Fruit fly (Drosophila melanogaster) whole organism, embryonic: ENCODE measurements around the gene Egfrap.

Experiments used
- Aef1 ChIP-seq: fragments of 200-800 bp; sonication (Bioruptor generic); IDR thresholded peaks from 3 replicates; pipeline ENCODE4 v1.3.6; 2022; ENCODE audit warnings: missing biosample characterization, missing genetic modification characterization
- CG10431 ChIP-seq: fragments of 200-800 bp; sonication (Bioruptor generic); optimal IDR thresholded peaks from 3 replicates; lab custom pipeline; 2018; ENCODE audit warnings: missing biosample characterization, mild to moderate bottlenecking, missing genetic modification characterization
- CG11723 ChIP-seq: fragments of 200-800 bp; sonication (Bioruptor generic); optimal IDR thresholded peaks from 2 replicates; lab custom pipeline; 2017; ENCODE audit warnings: missing biosample characterization, mild to moderate bottlenecking, missing genetic modification characterization
- CG12104 ChIP-seq: fragments of 200-800 bp; sonication (Bioruptor generic); optimal IDR thresholded peaks from 3 replicates; lab custom pipeline; 2016; ENCODE audit warnings: missing biosample characterization, missing genetic modification characterization
- CG1233 ChIP-seq: fragments of 200-800 bp; sonication (Bioruptor generic); optimal IDR thresholded peaks from 4 replicates; lab custom pipeline; 2018; ENCODE audit warnings: missing biosample characterization, mild to moderate bottlenecking, missing genetic modification characterization
- CG13624 ChIP-seq: fragments of 200-800 bp; sonication (Bioruptor generic); optimal IDR thresholded peaks from 2 replicates; lab custom pipeline; 2016; ENCODE audit warnings: missing biosample characterization, missing genetic modification characterization
- CG1602 ChIP-seq: fragments of 200-800 bp; sonication (Bioruptor generic); optimal IDR thresholded peaks from 3 replicates; lab custom pipeline; 2016; ENCODE audit warnings: missing biosample characterization, missing genetic modification characterization
- CG17385 ChIP-seq: fragments of 200-800 bp; sonication (Bioruptor generic); optimal IDR thresholded peaks from 3 replicates; lab custom pipeline; 2018; ENCODE audit warnings: missing biosample characterization, mild to moderate bottlenecking, missing genetic modification characterization
- CG18764 ChIP-seq: fragments of 200-800 bp; sonication (Bioruptor generic); optimal IDR thresholded peaks from 3 replicates; lab custom pipeline; 2016; ENCODE audit warnings: missing biosample characterization, missing genetic modification characterization
- CG2129 ChIP-seq: fragments of 200-800 bp; sonication (Bioruptor generic); IDR thresholded peaks from 2 replicates; pipeline ENCODE4 v1.3.6; 2022; ENCODE audit warnings: missing biosample characterization, missing genetic modification characterization; ENCODE audit not compliant: partially characterized antibody
- CG2712 ChIP-seq: fragments of 200-800 bp; optimal IDR thresholded peaks from 3 replicates; lab custom pipeline; 2019; ENCODE audit warnings: missing biosample characterization, mild to moderate bottlenecking, missing genetic modification characterization, moderate library complexity
- CG2875 ChIP-seq: fragments of 200-800 bp; sonication (Bioruptor generic); optimal IDR thresholded peaks from 2 replicates; lab custom pipeline; 2017; ENCODE audit warnings: missing biosample characterization, mild to moderate bottlenecking, missing genetic modification characterization, missing genetic modification reagents
- CG31388 ChIP-seq: fragments of 200-800 bp; sonication (Bioruptor generic); optimal IDR thresholded peaks from 2 replicates; lab custom pipeline; 2016; ENCODE audit warnings: missing biosample characterization, missing genetic modification characterization
- CG4404 ChIP-seq: fragments of 200-800 bp; sonication (Bioruptor generic); IDR thresholded peaks from 2 replicates; pipeline ENCODE4 v1.3.6; 2022; ENCODE audit warnings: missing biosample characterization, missing genetic modification characterization
- CG6254 ChIP-seq: fragments of 200-800 bp; sonication (Bioruptor generic); optimal IDR thresholded peaks from 3 replicates; lab custom pipeline; 2017; ENCODE audit warnings: mild to moderate bottlenecking, missing biosample characterization, missing genetic modification reagents, missing genetic modification characterization
- CG6654 ChIP-seq: fragments of 200-800 bp; sonication (Bioruptor generic); optimal IDR thresholded peaks from 2 replicates; lab custom pipeline; 2017; ENCODE audit warnings: missing biosample characterization, mild to moderate bottlenecking, missing genetic modification characterization
- CG7987 ChIP-seq: fragments of 200-800 bp; sonication (Bioruptor generic); optimal IDR thresholded peaks from 2 replicates; lab custom pipeline; 2018; ENCODE audit warnings: missing biosample characterization, mild to moderate bottlenecking, missing genetic modification characterization, moderate library complexity
- CG9876 ChIP-seq: fragments of 200-800 bp; sonication (Bioruptor generic); optimal IDR thresholded peaks from 2 replicates; lab custom pipeline; 2016; ENCODE audit warnings: missing biosample characterization, missing genetic modification characterization
- CG9932 ChIP-seq: fragments of 200-800 bp; sonication (Bioruptor generic); IDR thresholded peaks from 2 replicates; pipeline ENCODE4 v1.3.6; 2022; ENCODE audit warnings: missing biosample characterization, missing genetic modification characterization
- CkIIα-i1 ChIP-seq: fragments of 200-800 bp; sonication (Bioruptor generic); IDR thresholded peaks from 2 replicates; pipeline ENCODE4 v1.3.6; 2022; ENCODE audit warnings: missing biosample characterization, missing genetic modification characterization
- CoRest ChIP-seq: fragments of 200-800 bp; sonication (Bioruptor generic); optimal IDR thresholded peaks from 3 replicates; lab custom pipeline; 2018; ENCODE audit warnings: missing biosample characterization, mild to moderate bottlenecking, missing genetic modification characterization, moderate library complexity
- Deaf1 ChIP-seq: fragments of 200-800 bp; optimal IDR thresholded peaks from 3 replicates; lab custom pipeline; 2019; ENCODE audit warnings: missing biosample characterization, mild to moderate bottlenecking, missing genetic modification characterization, moderate library complexity
- Dfd ChIP-seq, 2 experiments: fragments of >200 bp; optimal IDR thresholded peaks; 2 replicates each; lab custom pipeline; 2017; ENCODE audit warnings: missing biosample characterization in 2 of 2, missing genetic modification characterization in 2 of 2
- Dp ChIP-seq: fragments of 200-800 bp; sonication (Bioruptor generic); optimal IDR thresholded peaks from 2 replicates; lab custom pipeline; 2018; ENCODE audit warnings: missing biosample characterization, mild to moderate bottlenecking, missing genetic modification characterization, moderate library complexity
- ERR ChIP-seq: fragments of 200-800 bp; sonication (Bioruptor generic); optimal IDR thresholded peaks from 2 replicates; lab custom pipeline; 2016; ENCODE audit warnings: missing biosample characterization, missing genetic modification characterization
- HHEX ChIP-seq: fragments of 200-800 bp; sonication (Bioruptor generic); optimal IDR thresholded peaks from 3 replicates; lab custom pipeline; 2017; ENCODE audit warnings: missing biosample characterization, mild to moderate bottlenecking, missing genetic modification characterization, missing genetic modification reagents
- HLH54F ChIP-seq: fragments of 200-800 bp; sonication (Bioruptor generic); optimal IDR thresholded peaks from 3 replicates; lab custom pipeline; 2016; ENCODE audit warnings: missing biosample characterization, missing genetic modification characterization
- Kr ChIP-seq: fragments of 200-800 bp; sonication (Bioruptor generic); optimal IDR thresholded peaks from 2 replicates; lab custom pipeline; 2017; ENCODE audit warnings: missing biosample characterization, mild to moderate bottlenecking, missing genetic modification characterization
- MTF-1 ChIP-seq: fragments of 200-800 bp; sonication (Bioruptor generic); optimal IDR thresholded peaks from 2 replicates; lab custom pipeline; 2018; ENCODE audit warnings: missing biosample characterization, mild to moderate bottlenecking, missing genetic modification characterization, borderline replicate concordance
- Med ChIP-seq: fragments of 200-800 bp; sonication (Bioruptor generic); peaks from one replicate; lab custom pipeline; 2016; ENCODE audit warnings: missing biosample characterization, missing genetic modification characterization, mild to moderate bottlenecking, inconsistent platforms, moderate library complexity
- NfI ChIP-seq: fragments of 200-800 bp; sonication (Bioruptor generic); optimal IDR thresholded peaks from 3 replicates; lab custom pipeline; 2018; ENCODE audit warnings: missing biosample characterization, mild to moderate bottlenecking, missing genetic modification characterization, moderate library complexity
- Pdp1 ChIP-seq, 2 experiments: fragments of 200-800 bp; sonication (Bioruptor generic); optimal IDR thresholded peaks; 3 replicates each; lab custom pipeline; 2016; ENCODE audit warnings: missing biosample characterization in 2 of 2, missing genetic modification characterization in 2 of 2, mild to moderate bottlenecking in 1 of 2, moderate library complexity in 1 of 2
- Spps ChIP-seq: fragments of 200-800 bp; sonication (Bioruptor generic); optimal IDR thresholded peaks from 2 replicates; lab custom pipeline; 2018; ENCODE audit warnings: missing biosample characterization, mild to moderate bottlenecking, missing genetic modification characterization
- bcd ChIP-seq: fragments of 200-800 bp; sonication (Bioruptor generic); optimal IDR thresholded peaks from 2 replicates; lab custom pipeline; 2017; ENCODE audit warnings: missing biosample characterization, mild to moderate bottlenecking, missing genetic modification characterization
- dm ChIP-seq: fragments of 200-800 bp; sonication (Bioruptor generic); optimal IDR thresholded peaks from 3 replicates; lab custom pipeline; 2016; ENCODE audit warnings: missing biosample characterization, missing genetic modification characterization
- gem ChIP-seq: fragments of 200-800 bp; sonication (Bioruptor generic); optimal IDR thresholded peaks from 2 replicates; lab custom pipeline; 2019; ENCODE audit warnings: missing biosample characterization, mild to moderate bottlenecking, missing genetic modification characterization, moderate library complexity
- h ChIP-seq: fragments of >200 bp; optimal IDR thresholded peaks from 2 replicates; lab custom pipeline; 2017
- hth ChIP-seq: fragments of >200 bp; optimal IDR thresholded peaks from 2 replicates; lab custom pipeline; 2017; ENCODE audit warnings: inconsistent platforms
- jumu ChIP-seq: fragments of 200-800 bp; sonication (Bioruptor generic); optimal IDR thresholded peaks from 3 replicates; lab custom pipeline; 2016; ENCODE audit warnings: missing biosample characterization, missing genetic modification characterization
- kah ChIP-seq: fragments of 200-800 bp; sonication (Bioruptor generic); optimal IDR thresholded peaks from 2 replicates; lab custom pipeline; 2018; ENCODE audit warnings: missing biosample characterization, mild to moderate bottlenecking, missing genetic modification characterization
- maf-S ChIP-seq: fragments of 200-800 bp; sonication (Bioruptor generic); optimal IDR thresholded peaks from 2 replicates; lab custom pipeline; 2016; ENCODE audit warnings: missing biosample characterization, missing genetic modification characterization
- nerfin-1 ChIP-seq: fragments of 200-800 bp; sonication (Bioruptor generic); optimal IDR thresholded peaks from 3 replicates; lab custom pipeline; 2019; ENCODE audit warnings: missing biosample characterization, mild to moderate bottlenecking, missing genetic modification characterization, moderate library complexity
- org-1 ChIP-seq: fragments of 200-800 bp; sonication (Bioruptor generic); optimal IDR thresholded peaks from 2 replicates; lab custom pipeline; 2017; ENCODE audit warnings: missing biosample characterization, missing genetic modification characterization
- phol ChIP-seq: fragments of 200-800 bp; sonication (Bioruptor generic); optimal IDR thresholded peaks from 3 replicates; lab custom pipeline; 2018; ENCODE audit warnings: missing biosample characterization, mild to moderate bottlenecking, missing genetic modification characterization, moderate library complexity
- prd ChIP-seq, 3 experiments: fragments of >200 bp in 2 of 3; fragments of 200-800 bp in 1 of 3; sonication (Bioruptor generic) in 1 of 3; optimal IDR thresholded peaks in 2 of 3; IDR thresholded peaks in 1 of 3; 2 replicates in 2 of 3; 3 replicates in 1 of 3; pipeline versions ENCODE4 v1.3.6 to Lab custom; 2017 to 2022; ENCODE audit warnings: missing biosample characterization in 1 of 3, missing genetic modification characterization in 1 of 3
- sqz ChIP-seq: fragments of 200-800 bp; sonication (Bioruptor generic); optimal IDR thresholded peaks from 3 replicates; lab custom pipeline; 2018; ENCODE audit warnings: missing biosample characterization, mild to moderate bottlenecking, missing genetic modification characterization
- sug ChIP-seq: fragments of 200-800 bp; optimal IDR thresholded peaks from 2 replicates; lab custom pipeline; 2019; ENCODE audit warnings: missing biosample characterization, mild to moderate bottlenecking, missing genetic modification characterization, moderate library complexity
- tna ChIP-seq: fragments of 200-800 bp; sonication (Bioruptor generic); IDR thresholded peaks from 2 replicates; pipeline ENCODE4 v1.3.6; 2022; ENCODE audit warnings: missing biosample characterization, missing genetic modification characterization; ENCODE audit not compliant: partially characterized antibody
- unc-4 ChIP-seq: fragments of 200-800 bp; sonication (Bioruptor generic); IDR thresholded peaks from 2 replicates; pipeline ENCODE4 v1.3.6; 2022; ENCODE audit warnings: missing biosample characterization, missing genetic modification characterization; ENCODE audit not compliant: partially characterized antibody
- usp ChIP-seq: fragments of >200 bp; optimal IDR thresholded peaks from 2 replicates; lab custom pipeline; 2017; ENCODE audit warnings: missing biosample characterization, missing genetic modification characterization
- yki ChIP-seq: fragments of >200 bp; optimal IDR thresholded peaks from 3 replicates; lab custom pipeline; 2018
- zfh1 ChIP-seq: fragments of 200-800 bp; sonication (Bioruptor generic); IDR thresholded peaks from 3 replicates; pipeline ENCODE4 v1.3.6; 2022; ENCODE audit warnings: missing biosample characterization, missing genetic modification characterization

Egfrap gene

DNA sequence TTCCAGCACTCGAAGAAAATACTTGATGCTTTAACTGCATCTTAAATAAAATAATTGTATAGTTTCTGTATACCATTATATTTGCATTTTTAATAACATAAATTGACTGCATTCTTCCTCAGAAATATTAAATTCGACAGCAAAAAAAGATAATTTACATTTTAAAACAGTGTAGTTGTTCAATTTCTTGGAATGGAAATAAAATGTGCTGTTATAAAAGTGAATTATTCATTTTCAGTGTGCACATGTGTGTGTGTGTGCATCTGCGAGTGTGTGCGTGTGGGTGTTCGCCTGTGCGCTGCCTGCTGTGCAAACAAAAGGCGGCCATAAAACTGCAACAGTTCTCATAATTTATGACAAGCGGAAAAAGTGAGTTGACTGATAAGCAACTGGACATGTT lies 1.7 kb upstream of the Egfrap start (continued):
- peak; percentile 10 for TF ChIP-seq Spps (tag; lab: Kevin White, UChicago)
- TF ChIP-seq yki (lab: Kevin White, UChicago): no peak
- TF ChIP-seq prd (optimal IDR thresholded peaks at IDR 0.05; lab: Kevin White, UChicago): no peak
- TF ChIP-seq prd (GFP tag; IDR thresholded peaks at IDR 0.05; lab: Robert Waterston, UW): peak; percentile 43; the same call in 2 of the 3 replicates
- no peak for TF ChIP-seq MTF-1 (GFP tag; lab: Kevin White, UChicago)
- no peak for TF ChIP-seq NfI (GFP tag; lab: Kevin White, UChicago)
- TF ChIP-seq CG1602 (GFP tag; lab: Kevin White, UChicago): no peak
- TF ChIP-seq sug: no peak
- no peak for TF ChIP-seq CG6654 (GFP tag; lab: Kevin White, UChicago)
- peak; percentile 22 for TF ChIP-seq CG2875 (GFP tag; lab: Kevin White, UChicago)
- no peak for TF ChIP-seq CG9932 (GFP tag; lab: Robert Waterston, UW)
- TF ChIP-seq Kr (GFP tag; lab: Kevin White, UChicago): no peak
- TF ChIP-seq kah: no peak
- no peak for TF ChIP-seq CG4404 (GFP tag; lab: Robert Waterston, UW)
- no peak for TF ChIP-seq CG9876 (GFP tag; lab: Kevin White, UChicago)
- TF ChIP-seq dm: no peak
- no peak for TF ChIP-seq hth (lab: Kevin White, UChicago)
- no peak for TF ChIP-seq h
- peak; percentile 13 for TF ChIP-seq CoRest
- no peak for TF ChIP-seq CG11723 (GFP tag; lab: Kevin White, UChicago)
- TF ChIP-seq CG10431 (GFP tag; lab: Kevin White, UChicago): no peak
- no peak for TF ChIP-seq CG2129 (GFP tag; lab: Robert Waterston, UW)
- no peak for TF ChIP-seq sqz (GFP tag; lab: Kevin White, UChicago)
- TF ChIP-seq CkIIα-i1: no peak
- TF ChIP-seq phol (tag; lab: Kevin White, UChicago): peak; percentile 70
- TF ChIP-seq CG6254: no peak
- TF ChIP-seq usp (GFP tag; lab: Kevin White, UChicago): no peak
- TF ChIP-seq CG31388 (GFP tag; lab: Kevin White, UChicago): no peak
- no peak for TF ChIP-seq HHEX (GFP tag; lab: Kevin White, UChicago)
- TF ChIP-seq Dp: no peak
- TF ChIP-seq Aef1 (GFP tag; lab: Robert Waterston, UW): no peak
- no peak for TF ChIP-seq CG13624
- TF ChIP-seq CG2712 (tag; lab: Kevin White, UChicago): peak; percentile 71
- 0 out of 3 replicates have a peak, but pooled peaks have one; percentile 21 for TF ChIP-seq zfh1 (GFP tag; lab: Robert Waterston, UW)
- no peak for TF ChIP-seq bcd (GFP tag; lab: Kevin White, UChicago)
- no peak for TF ChIP-seq Dfd (GFP tag; optimal IDR thresholded peaks at IDR 0.05; lab: Kevin White, UChicago)
- TF ChIP-seq nerfin-1 (tag; lab: Kevin White, UChicago): peak; percentile 12
- TF ChIP-seq jumu (GFP tag; lab: Kevin White, UChicago): no peak
- no peak for TF ChIP-seq HLH54F (GFP tag; lab: Kevin White, UChicago)
- TF ChIP-seq ERR (GFP tag; lab: Kevin White, UChicago): no peak
- TF ChIP-seq CG1233: no peak
- no peak for TF ChIP-seq tna (GFP tag; lab: Robert Waterston, UW)
- no peak for TF ChIP-seq Med (GFP tag; lab: Kevin White, UChicago)
- TF ChIP-seq maf-S (GFP tag; lab: Kevin White, UChicago): no peak
- TF ChIP-seq Deaf1 (tag; lab: Kevin White, UChicago): no peak
- no peak for TF ChIP-seq CG7987 (GFP tag; lab: Kevin White, UChicago)
- no peak for TF ChIP-seq Pdp1 (GFP tag; optimal IDR thresholded peaks at IDR 0.05; lab: Kevin White, UChicago)
- no peak for TF ChIP-seq unc-4 (GFP tag; lab: Robert Waterston, UW)
- peak; percentile 6 for TF ChIP-seq CG17385
- TF ChIP-seq CG18764 (GFP tag; lab: Kevin White, UChicago): no peak
- peak; percentile 14 for TF ChIP-seq org-1 (GFP tag; lab: Kevin White, UChicago)
- no peak for TF ChIP-seq CG12104 (GFP tag; lab: Kevin White, UChicago)
- TF ChIP-seq gem: peak; percentile 69
